Worm (Caenorhabditis elegans): ENCODE measurements around the gene R01B10.3.

Gene R01B10.3

DNA sequence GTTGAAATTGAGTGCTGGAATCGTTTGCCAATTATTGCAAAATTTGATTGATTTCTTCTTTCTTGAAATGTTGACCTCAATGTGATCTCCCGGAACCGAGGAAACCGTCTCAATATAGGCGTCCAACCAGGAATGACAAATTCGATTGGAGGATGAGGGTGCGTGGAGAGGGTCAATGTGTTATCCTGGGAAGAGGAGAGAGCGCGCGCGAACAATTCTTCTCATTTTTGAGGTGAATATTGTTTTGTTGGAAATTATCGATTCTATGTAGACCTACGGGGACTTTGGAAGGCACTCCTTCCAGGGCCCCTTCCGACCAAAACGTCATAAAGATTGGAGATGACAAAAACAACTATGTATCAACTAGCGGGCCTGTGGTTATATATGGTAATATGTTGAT lies 8.4 kb downstream of the R01B10.3 start:
- TF ChIP-seq unc-39 (tag; optimal IDR thresholded peaks at IDR 0.05) (no peak), lin-39 (tag; optimal IDR thresholded peaks at IDR 0.05) (no peak), nhr-11 (tag; optimal IDR thresholded peaks at IDR 0.05) (no peak), nhr-237 (tag; optimal IDR thresholded peaks at IDR 0.05) (no peak), elt-3 (tag; optimal IDR thresholded peaks at IDR 0.05) (no peak), aly-2 (tag; optimal IDR thresholded peaks at IDR 0.05) (no peak), snpc-4 (tag; optimal IDR thresholded peaks at IDR 0.05) (no peak), gmeb-1 (tag; optimal IDR thresholded peaks at IDR 0.05) (no peak), nhr-10 (tag; optimal IDR thresholded peaks at IDR 0.05) (no peak), sma-9 (GFP tag; optimal IDR thresholded peaks at IDR 0.05) (no peak), sma-9 (tag; optimal IDR thresholded peaks at IDR 0.05) (no peak), sem-4 (tag; optimal IDR thresholded peaks at IDR 0.05) (no peak), fos-1 (tag; optimal IDR thresholded peaks at IDR 0.05) (no peak), mab-5 (tag; optimal IDR thresholded peaks at IDR 0.05) (no peak)

DNA sequence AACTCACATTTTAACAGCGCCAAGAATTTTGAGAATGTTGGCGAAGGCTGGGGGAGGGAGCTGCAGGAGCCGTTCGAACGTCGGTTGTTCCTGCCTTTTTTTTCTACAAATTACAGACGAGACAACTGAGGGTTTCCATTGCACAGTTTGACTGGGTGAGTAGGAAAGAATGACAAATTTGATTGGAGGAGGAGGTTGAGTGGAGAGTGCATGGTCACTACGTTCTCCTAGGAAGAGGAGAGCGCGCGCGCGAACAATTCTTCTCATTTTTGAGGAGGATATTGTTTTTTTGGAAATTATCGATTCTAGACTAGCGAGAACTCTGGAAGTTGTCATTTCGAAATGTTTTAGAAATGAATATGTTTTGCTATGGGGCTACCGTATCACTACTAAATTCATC lies 10.2 kb downstream of the R01B10.3 start, which contains the start of gene dhs-17:
TSS of gene dhs-17 (minus strand) at position 101 of the 400 bp plus-strand sequence.
- TF ChIP-seq mdl-1 (tag; optimal IDR thresholded peaks at IDR 0.05) (no peak), Y55F3AM.14 (GFP tag; optimal IDR thresholded peaks at IDR 0.05) (no peak), skn-1 (tag; optimal IDR thresholded peaks at IDR 0.05) (no peak), nhr-6 (tag; optimal IDR thresholded peaks at IDR 0.05) (no peak), zag-1 (tag; optimal IDR thresholded peaks at IDR 0.05) (no peak), nhr-77 (tag; optimal IDR thresholded peaks at IDR 0.05) (no peak), lin-39 (tag; optimal IDR thresholded peaks at IDR 0.05) (no peak), blmp-1 (tag; optimal IDR thresholded peaks at IDR 0.05; ENCODE audit: insufficient read depth) (no peak), unc-39 (tag; optimal IDR thresholded peaks at IDR 0.05) (no peak), sem-4 (tag; optimal IDR thresholded peaks at IDR 0.05) (no peak), unc-62 (GFP tag; optimal IDR thresholded peaks at IDR 0.05) (no peak), nhr-11 (tag; optimal IDR thresholded peaks at IDR 0.05) (no peak), nhr-10 (tag; optimal IDR thresholded peaks at IDR 0.05) (no peak), lin-11 (tag; optimal IDR thresholded peaks at IDR 0.05) (no peak), unc-55 (GFP tag; optimal IDR thresholded peaks at IDR 0.05) (no peak), egl-27 (tag; optimal IDR thresholded peaks at IDR 0.05) (no peak), nhr-12 (tag; optimal IDR thresholded peaks at IDR 0.05) (no peak), F13H6.1 (tag; optimal IDR thresholded peaks at IDR 0.05) (no peak)

DNA sequence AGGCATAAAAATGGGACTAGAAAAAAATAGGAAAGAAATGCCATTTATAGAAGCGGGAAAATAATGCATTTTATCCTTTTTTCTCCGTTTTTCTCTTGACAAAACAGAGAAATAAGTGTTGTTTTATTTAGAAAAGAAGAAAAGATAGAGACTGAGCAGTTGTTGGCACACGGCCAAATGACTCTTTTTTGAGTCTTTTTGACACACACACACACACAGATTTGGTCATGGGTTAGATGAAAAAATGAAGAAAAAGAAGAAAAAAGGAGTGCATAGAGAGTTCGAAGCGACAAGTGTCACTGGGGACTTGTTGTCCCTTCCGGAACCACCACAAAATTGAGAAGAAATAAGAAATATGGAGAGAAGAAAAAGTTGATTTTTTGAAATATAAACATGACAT lies 11.4 kb downstream of the R01B10.3 start:
- TF ChIP-seq F13H6.1 (tag; optimal IDR thresholded peaks at IDR 0.05) (peak; percentile 37), peb-1 (tag; optimal IDR thresholded peaks at IDR 0.05) (no peak), mab-5 (tag; optimal IDR thresholded peaks at IDR 0.05) (peak; percentile 53), ama-1 (optimal IDR thresholded peaks at IDR 0.05) (no peak), zag-1 (tag; optimal IDR thresholded peaks at IDR 0.05) (peak; percentile 58), ztf-4 (tag; optimal IDR thresholded peaks at IDR 0.05) (no peak), sma-9 (GFP tag; optimal IDR thresholded peaks at IDR 0.05) (peak; percentile 1), sma-9 (tag; optimal IDR thresholded peaks at IDR 0.05) (no peak), crh-2 (tag; optimal IDR thresholded peaks at IDR 0.05) (peak; percentile 23), nhr-129 (tag; optimal IDR thresholded peaks at IDR 0.05) (peak; percentile 56), ceh-82 (tag; optimal IDR thresholded peaks at IDR 0.05) (no peak), ztf-1 (GFP tag; conservative IDR thresholded peaks at IDR 0.05) (no peak), skn-1 (tag; optimal IDR thresholded peaks at IDR 0.05) (no peak), dmd-4 (tag; optimal IDR thresholded peaks at IDR 0.05) (no peak), elt-3 (tag; optimal IDR thresholded peaks at IDR 0.05) (no peak), egl-27 (tag; optimal IDR thresholded peaks at IDR 0.05) (no peak), lsy-2 (tag; optimal IDR thresholded peaks at IDR 0.05) (peak in 1 of 2 experiments; percentile 51), lin-13 (GFP tag; optimal IDR thresholded peaks at IDR 0.05) (no peak), C34F6.9 (tag; optimal IDR thresholded peaks at IDR 0.05) (peak; percentile 65)

- TF ChIP-seq zag-1 (tag; optimal IDR thresholded peaks at IDR 0.05) (no peak), sma-9 (GFP tag; optimal IDR thresholded peaks at IDR 0.05) (peak; percentile 67), sma-9 (tag; optimal IDR thresholded peaks at IDR 0.05) (no peak)
These were observed 13.3 kb downstream of the R01B10.3 start for ce11 chrV:6031585-6031984.
